Fruit fly (Drosophila melanogaster) whole organism, prepupa: ENCODE data around the gene CG10589.

Experiments used
- Blimp-1 ChIP-seq: fragments of 200-800 bp; sonication (Bioruptor generic); optimal IDR thresholded peaks from 3 replicates; lab custom pipeline; 2017; ENCODE audit warnings: missing biosample characterization, missing genetic modification characterization, mild to moderate bottlenecking, moderate library complexity, missing genetic modification reagents
- CG11294 ChIP-seq: fragments of 200-800 bp; sonication (Bioruptor generic); IDR thresholded peaks from 2 replicates; pipeline ENCODE4 v1.3.6; 2022; ENCODE audit warnings: missing biosample characterization, missing genetic modification characterization
- CG11762 ChIP-seq: fragments of 200-800 bp; sonication (Bioruptor generic); optimal IDR thresholded peaks from 3 replicates; lab custom pipeline; 2016; ENCODE audit warnings: missing biosample characterization, missing genetic modification characterization; ENCODE audit not compliant: insufficient read depth
- CG11902 ChIP-seq: fragments of 200-800 bp; sonication (Bioruptor generic); optimal IDR thresholded peaks from 3 replicates; lab custom pipeline; 2016; ENCODE audit warnings: missing biosample characterization, missing genetic modification characterization
- CG15336 ChIP-seq: fragments of 200-800 bp; sonication (Bioruptor generic); IDR thresholded peaks from 2 replicates; pipeline ENCODE4 v1.3.6; 2022; ENCODE audit warnings: missing biosample characterization, missing genetic modification characterization
- CG1621 ChIP-seq: fragments of 200-800 bp; sonication (Bioruptor generic); optimal IDR thresholded peaks from 3 replicates; lab custom pipeline; 2018; ENCODE audit warnings: missing biosample characterization, mild to moderate bottlenecking, missing genetic modification characterization
- CG16779 ChIP-seq: fragments of 200-800 bp; sonication (Bioruptor generic); optimal IDR thresholded peaks from 3 replicates; lab custom pipeline; 2017; ENCODE audit warnings: missing biosample characterization, mild to moderate bottlenecking, missing genetic modification characterization
- CG3032 ChIP-seq: fragments of 200-800 bp; optimal IDR thresholded peaks from 2 replicates; lab custom pipeline; 2019; ENCODE audit warnings: missing biosample characterization, mild to moderate bottlenecking, missing genetic modification characterization, moderate library complexity
- CG31627 ChIP-seq: fragments of 200-800 bp; sonication (Bioruptor generic); optimal IDR thresholded peaks from 3 replicates; lab custom pipeline; 2016; ENCODE audit warnings: missing biosample characterization, missing genetic modification characterization
- CG32006 ChIP-seq: fragments of 200-800 bp; sonication (Bioruptor generic); optimal IDR thresholded peaks from 3 replicates; lab custom pipeline; 2017; ENCODE audit warnings: missing biosample characterization, mild to moderate bottlenecking, missing genetic modification characterization
- CG34406 ChIP-seq: fragments of 200-800 bp; sonication (Bioruptor generic); optimal IDR thresholded peaks from 3 replicates; lab custom pipeline; 2016; ENCODE audit warnings: missing biosample characterization, missing genetic modification characterization
- CG3919 ChIP-seq: fragments of 200-800 bp; sonication (Bioruptor generic); optimal IDR thresholded peaks from 3 replicates; lab custom pipeline; 2016; ENCODE audit warnings: missing biosample characterization, missing genetic modification characterization
- CG6163 ChIP-seq: fragments of 200-800 bp; sonication (Bioruptor generic); IDR thresholded peaks from 3 replicates; pipeline ENCODE4 v1.3.6; 2022; ENCODE audit warnings: missing biosample characterization, missing genetic modification characterization
- CG6276 ChIP-seq: fragments of 200-800 bp; sonication (Bioruptor generic); optimal IDR thresholded peaks from 2 replicates; lab custom pipeline; 2017; ENCODE audit warnings: missing biosample characterization, mild to moderate bottlenecking, missing genetic modification characterization
- CG6854 ChIP-seq: fragments of 200-800 bp; sonication (Bioruptor generic); optimal IDR thresholded peaks from 2 replicates; lab custom pipeline; 2017; ENCODE audit warnings: missing biosample characterization, mild to moderate bottlenecking, missing genetic modification characterization
- CG7368 ChIP-seq: fragments of 200-800 bp; sonication (Bioruptor generic); optimal IDR thresholded peaks from 3 replicates; lab custom pipeline; 2016; ENCODE audit warnings: missing biosample characterization, missing genetic modification characterization
- CG8319 ChIP-seq: fragments of 200-800 bp; sonication (Bioruptor generic); optimal IDR thresholded peaks from 3 replicates; lab custom pipeline; 2016; ENCODE audit warnings: missing biosample characterization, missing genetic modification characterization
- CG9139 ChIP-seq: fragments of 200-800 bp; sonication (Bioruptor generic); optimal IDR thresholded peaks from 3 replicates; lab custom pipeline; 2017; ENCODE audit warnings: missing biosample characterization, mild to moderate bottlenecking, missing genetic modification characterization
- Eip75B ChIP-seq: fragments of 200-800 bp; sonication (Bioruptor generic); optimal IDR thresholded peaks from 3 replicates; lab custom pipeline; 2016; ENCODE audit warnings: missing biosample characterization, missing genetic modification characterization
- Eip78C ChIP-seq: fragments of 200-800 bp; sonication (Bioruptor generic); peaks from one replicate; lab custom pipeline; 2016; ENCODE audit warnings: missing biosample characterization, missing genetic modification characterization
- Gug ChIP-seq: fragments of 200-800 bp; sonication (Bioruptor generic); IDR thresholded peaks from 2 replicates; pipeline ENCODE4 v1.3.6; 2022; ENCODE audit warnings: missing biosample characterization, missing genetic modification characterization
- Hr4 ChIP-seq: fragments of 200-800 bp; sonication (Bioruptor generic); optimal IDR thresholded peaks from 3 replicates; lab custom pipeline; 2016; ENCODE audit warnings: missing biosample characterization, missing genetic modification characterization
- Lpt ChIP-seq: fragments of 200-800 bp; sonication (Bioruptor generic); optimal IDR thresholded peaks from 3 replicates; lab custom pipeline; 2016; ENCODE audit warnings: missing biosample characterization, missing genetic modification characterization
- Met ChIP-seq: fragments of 200-800 bp; sonication (Bioruptor generic); optimal IDR thresholded peaks from 3 replicates; lab custom pipeline; 2016; ENCODE audit warnings: missing biosample characterization, missing genetic modification characterization
- Smox ChIP-seq: fragments of 200-800 bp; sonication (Bioruptor generic); optimal IDR thresholded peaks from 3 replicates; lab custom pipeline; 2016; ENCODE audit warnings: missing biosample characterization, missing genetic modification characterization
- Sox15 ChIP-seq: fragments of 200-800 bp; sonication (Bioruptor generic); optimal IDR thresholded peaks from 3 replicates; lab custom pipeline; 2016; ENCODE audit warnings: missing biosample characterization, missing genetic modification characterization
- achi ChIP-seq: fragments of 200-800 bp; sonication (Bioruptor generic); optimal IDR thresholded peaks from 3 replicates; lab custom pipeline; 2016; ENCODE audit warnings: missing biosample characterization, missing genetic modification characterization
- acj6 ChIP-seq: fragments of 200-800 bp; sonication (Bioruptor generic); optimal IDR thresholded peaks from 3 replicates; lab custom pipeline; 2016; ENCODE audit warnings: missing biosample characterization, missing genetic modification characterization
- cyc ChIP-seq: fragments of 200-800 bp; sonication (Bioruptor generic); optimal IDR thresholded peaks from 3 replicates; lab custom pipeline; 2016; ENCODE audit warnings: missing biosample characterization, missing genetic modification characterization
- dsx ChIP-seq: fragments of 200-800 bp; optimal IDR thresholded peaks from 3 replicates; lab custom pipeline; 2019; ENCODE audit warnings: missing biosample characterization, mild to moderate bottlenecking, missing genetic modification characterization, moderate library complexity; ENCODE audit not compliant: poor library complexity, severe bottlenecking
- eg ChIP-seq: fragments of 200-800 bp; sonication (Bioruptor generic); IDR thresholded peaks from 3 replicates; pipeline ENCODE4 v1.3.6; 2022; ENCODE audit warnings: missing biosample characterization, missing genetic modification characterization
- esn ChIP-seq: fragments of 200-800 bp; sonication (Bioruptor generic); optimal IDR thresholded peaks from 2 replicates; lab custom pipeline; 2016; ENCODE audit warnings: missing biosample characterization, mild to moderate bottlenecking, missing genetic modification characterization, moderate library complexity
- fd85E ChIP-seq: fragments of 200-800 bp; sonication (Bioruptor generic); optimal IDR thresholded peaks from 3 replicates; lab custom pipeline; 2016; ENCODE audit warnings: missing biosample characterization, missing genetic modification characterization
- fkh ChIP-seq: fragments of 200-800 bp; sonication (Bioruptor generic); optimal IDR thresholded peaks from 3 replicates; lab custom pipeline; 2017; ENCODE audit warnings: missing biosample characterization, mild to moderate bottlenecking, missing genetic modification characterization, moderate library complexity
- lz ChIP-seq: fragments of 200-800 bp; sonication (Bioruptor generic); optimal IDR thresholded peaks from 3 replicates; lab custom pipeline; 2016; ENCODE audit warnings: missing biosample characterization, missing genetic modification characterization
- salr ChIP-seq, 2 experiments: fragments of 200-800 bp; sonication (Bioruptor generic); optimal IDR thresholded peaks; 3 replicates each; lab custom pipeline; 2016 to 2018; ENCODE audit warnings: missing biosample characterization in 2 of 2, missing genetic modification characterization in 2 of 2, mild to moderate bottlenecking in 1 of 2
- spab ChIP-seq: fragments of 200-800 bp; sonication (Bioruptor generic); optimal IDR thresholded peaks from 2 replicates; lab custom pipeline; 2017; ENCODE audit warnings: missing biosample characterization, mild to moderate bottlenecking, missing genetic modification characterization, missing genetic modification reagents
- ss ChIP-seq, 2 experiments: fragments of 200-800 bp; sonication (Bioruptor generic); optimal IDR thresholded peaks; 2 replicates in 1 of 2; 3 replicates in 1 of 2; lab custom pipeline; 2017 to 2018; ENCODE audit warnings: mild to moderate bottlenecking in 2 of 2, missing biosample characterization in 2 of 2, missing genetic modification characterization in 2 of 2, moderate library complexity in 1 of 2
- vri ChIP-seq: fragments of 200-800 bp; sonication (Bioruptor generic); optimal IDR thresholded peaks from 3 replicates; lab custom pipeline; 2016; ENCODE audit warnings: missing biosample characterization, mild to moderate bottlenecking, missing genetic modification characterization

The CG10589 gene

DNA sequence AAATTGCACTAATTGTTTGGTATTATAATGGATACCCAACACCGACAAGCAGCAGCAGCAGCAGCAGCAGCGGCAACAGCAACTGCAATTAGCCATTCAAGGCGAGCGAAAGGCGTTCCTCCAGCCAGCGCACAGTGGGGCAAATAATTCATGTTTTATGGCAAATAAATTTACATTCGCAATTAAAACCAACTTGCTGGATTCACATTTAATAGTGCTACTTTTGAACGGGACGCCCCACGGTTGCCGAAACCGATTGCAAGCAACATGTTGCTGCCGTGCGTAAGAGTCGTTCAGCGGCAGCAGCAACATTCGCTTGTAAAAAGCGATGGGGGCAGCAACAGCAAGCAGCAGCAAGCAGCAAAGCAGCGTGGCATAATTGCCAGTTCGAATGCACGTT lies 6.1 kb downstream of the CG10589 start (continued):
- TF ChIP-seq vri (peak; percentile 1), salr (GFP tag; optimal IDR thresholded peaks at IDR 0.05; lab: Kevin White, UChicago) (no peak), esn (GFP tag; lab: Kevin White, UChicago) (peak; percentile 25), achi (GFP tag; lab: Kevin White, UChicago) (peak; percentile 41), CG32006 (GFP tag; lab: Kevin White, UChicago) (peak; percentile 54), eg (GFP tag; lab: Robert Waterston, UW) (peak; percentile 69), CG31627 (no peak), Eip78C (GFP tag; lab: Kevin White, UChicago) (peak; percentile 89), CG3032 (tag; lab: Kevin White, UChicago) (peak; percentile 34), CG3919 (GFP tag; lab: Kevin White, UChicago) (peak; percentile 68), fd85E (no peak), Blimp-1 (GFP tag; lab: Kevin White, UChicago) (no peak), fkh (GFP tag; lab: Kevin White, UChicago) (no peak), CG9139 (peak; percentile 4), CG15336 (GFP tag; lab: Robert Waterston, UW) (peak; percentile 56; the same call in 1 of the 2 replicates), CG1621 (no peak), cyc (peak; percentile 10), CG6163 (peak; percentile 66), Smox (GFP tag; lab: Kevin White, UChicago) (peak; percentile 17), CG11902 (GFP tag; lab: Kevin White, UChicago) (no peak), Hr4 (GFP tag; lab: Kevin White, UChicago) (peak; percentile 56), CG34406 (GFP tag; lab: Kevin White, UChicago) (peak; percentile 9), CG16779 (tag; lab: Kevin White, UChicago) (no peak), Lpt (GFP tag; lab: Kevin White, UChicago) (no peak), CG7368 (GFP tag; lab: Kevin White, UChicago) (peak; percentile 17), Met (GFP tag; lab: Kevin White, UChicago) (peak; percentile 44), spab (GFP tag; lab: Kevin White, UChicago) (no peak), Eip75B (GFP tag; lab: Kevin White, UChicago) (peak; percentile 15), lz (GFP tag; lab: Kevin White, UChicago) (peak; percentile 26), CG11762 (GFP tag; lab: Kevin White, UChicago) (no peak), Gug (GFP tag; lab: Robert Waterston, UW) (0 out of 2 replicates have a peak, but pooled peaks have one; percentile 17), dsx (GFP tag; lab: Kevin White, UChicago) (no peak), CG6276 (GFP tag; lab: Kevin White, UChicago) (peak; percentile 42), CG6854 (no peak)

DNA sequence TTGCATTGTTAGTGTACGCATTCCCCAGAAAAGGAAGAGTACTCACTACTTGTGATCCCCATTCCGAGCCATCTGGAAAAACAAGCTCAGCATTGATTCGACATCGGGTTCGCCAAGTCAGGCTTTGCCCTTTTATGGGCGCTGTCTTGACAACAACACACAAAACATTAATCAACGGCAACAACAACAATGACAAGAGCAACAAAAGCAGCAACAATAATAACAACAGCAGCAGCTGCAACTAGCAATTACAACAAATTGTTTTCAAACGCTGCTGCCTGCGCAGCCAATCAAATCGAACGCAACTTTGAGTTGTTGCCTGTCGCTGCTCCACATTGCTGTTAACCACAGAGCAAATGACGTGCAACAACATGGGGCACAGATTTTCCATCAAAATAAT lies 14.4 kb downstream of the CG10589 start:
- TF ChIP-seq CG3032 (tag; lab: Kevin White, UChicago) (no peak), Sox15 (GFP tag; lab: Kevin White, UChicago) (no peak), CG8319 (no peak), CG1621 (no peak), acj6 (no peak), CG32006 (GFP tag; lab: Kevin White, UChicago) (no peak), CG34406 (GFP tag; lab: Kevin White, UChicago) (no peak), Gug (GFP tag; lab: Robert Waterston, UW) (no peak), CG11294 (no peak), CG6163 (no peak), esn (GFP tag; lab: Kevin White, UChicago) (no peak), Eip75B (GFP tag; lab: Kevin White, UChicago) (no peak), ss (GFP tag; optimal IDR thresholded peaks at IDR 0.05; lab: Kevin White, UChicago) (no peak), CG6854 (no peak)
